Worm (Caenorhabditis elegans) whole organism, L4 larva: ENCODE results near the gene vamp-8.

Experiments
- F10B5.3 ChIP-seq: sonication (generic microtip); optimal IDR thresholded peaks from 2 replicates; lab custom pipeline; 2016; ENCODE audit warnings: mild to moderate bottlenecking, missing genetic modification characterization, missing compliant biosample characterization
- F37D6.2 ChIP-seq: sonication (generic microtip); optimal IDR thresholded peaks from 2 replicates; lab custom pipeline; 2016; ENCODE audit warnings: mild to moderate bottlenecking, missing genetic modification characterization, missing compliant biosample characterization
- F44E2.7 ChIP-seq: fragments of 200-800 bp; sonication (Bioruptor generic); IDR thresholded peaks from 2 replicates; pipeline ENCODE4 v2.1.2; 2022; ENCODE audit warnings: missing genetic modification characterization, missing compliant biosample characterization
- T20F7.1 ChIP-seq: fragments of 200-800 bp; sonication (Bioruptor generic); optimal IDR thresholded peaks from 2 replicates; lab custom pipeline; 2018; ENCODE audit warnings: mild to moderate bottlenecking, missing genetic modification characterization, missing compliant biosample characterization
- Y75B8A.6 ChIP-seq: fragments of 200-800 bp; sonication (Bioruptor generic); IDR thresholded peaks from 2 replicates; pipeline ENCODE4 v1.3.6; 2022; ENCODE audit warnings: missing genetic modification reagents, missing genetic modification characterization, missing compliant biosample characterization
- aha-1 ChIP-seq: fragments of 150-350 bp; peaks from one replicate; lab custom pipeline; 2014; ENCODE audit warnings: missing biosample characterization, missing genetic modification characterization
- ama-1 ChIP-seq: fragments of 150-350 bp; optimal IDR thresholded peaks from 2 replicates; lab custom pipeline; 2014; ENCODE audit warnings: inconsistent platforms, mixed read lengths
- attf-4 ChIP-seq: sonication (generic microtip); optimal IDR thresholded peaks from 3 replicates; lab custom pipeline; 2017; ENCODE audit warnings: missing biosample characterization, missing genetic modification characterization
- ceh-20 ChIP-seq: fragments of 200-800 bp; sonication (Bioruptor generic); IDR thresholded peaks from 2 replicates; pipeline ENCODE4 v1.3.6; 2022; ENCODE audit warnings: missing genetic modification reagents, missing genetic modification characterization, missing compliant biosample characterization
- ceh-44 ChIP-seq: fragments of 200-800 bp; sonication (Bioruptor generic); IDR thresholded peaks from 2 replicates; pipeline ENCODE4 v1.3.6; 2022; ENCODE audit warnings: missing genetic modification reagents, missing genetic modification characterization, missing compliant biosample characterization
- ces-1 ChIP-seq: fragments of 150-350 bp; sonication (generic microtip); optimal IDR thresholded peaks from 4 replicates; lab custom pipeline; 2014; ENCODE audit warnings: missing biosample characterization, missing genetic modification reagents, missing genetic modification characterization
- daf-16 ChIP-seq, 3 experiments: sonication (generic microtip); optimal IDR thresholded peaks; 2 replicates each; lab custom pipeline; 2016 to 2017; ENCODE audit warnings: missing genetic modification characterization in 3 of 3, missing genetic modification reagents in 3 of 3, mild to moderate bottlenecking in 2 of 3, missing compliant biosample characterization in 2 of 3, missing biosample characterization in 1 of 3, moderate library complexity in 1 of 3
- egl-27 ChIP-seq: sonication (generic microtip); optimal IDR thresholded peaks from 3 replicates; lab custom pipeline; 2017; ENCODE audit warnings: missing biosample characterization, missing genetic modification reagents, missing genetic modification characterization
- fos-1 ChIP-seq: fragments of 150-350 bp; optimal IDR thresholded peaks from 2 replicates; lab custom pipeline; 2014; ENCODE audit warnings: missing biosample characterization, missing genetic modification characterization
- hlh-11 ChIP-seq: fragments of 200-800 bp; sonication (Bioruptor generic); optimal IDR thresholded peaks from 2 replicates; lab custom pipeline; 2018; ENCODE audit warnings: mild to moderate bottlenecking, missing genetic modification characterization, missing compliant biosample characterization
- hlh-30 ChIP-seq: sonication (generic microtip); optimal IDR thresholded peaks from 2 replicates; lab custom pipeline; 2017; ENCODE audit warnings: antibody characterized with exemption, mild to moderate bottlenecking, missing genetic modification characterization, missing compliant biosample characterization; ENCODE audit not compliant: insufficient read depth
- jun-1 ChIP-seq: fragments of 150-350 bp; optimal IDR thresholded peaks from 2 replicates; lab custom pipeline; 2014; ENCODE audit warnings: missing biosample characterization, missing genetic modification reagents, missing genetic modification characterization
- lim-7 ChIP-seq: fragments of 200-800 bp; sonication (Bioruptor generic); IDR thresholded peaks from 2 replicates; pipeline ENCODE4 v1.3.6; 2022; ENCODE audit warnings: missing genetic modification characterization, missing compliant biosample characterization
- lin-1 ChIP-seq: fragments of 200-800 bp; sonication (Bioruptor generic); IDR thresholded peaks from 2 replicates; pipeline ENCODE4 v1.3.6; 2022; ENCODE audit warnings: missing genetic modification reagents, missing genetic modification characterization, missing compliant biosample characterization
- lin-13 ChIP-seq: fragments of 150-350 bp; optimal IDR thresholded peaks from 2 replicates; lab custom pipeline; 2014; ENCODE audit warnings: missing biosample characterization, missing genetic modification reagents, missing genetic modification characterization
- lin-29 ChIP-seq: fragments of 200-800 bp; sonication (Bioruptor generic); IDR thresholded peaks from 2 replicates; pipeline ENCODE4 v1.3.6; 2022; ENCODE audit warnings: missing genetic modification reagents, missing genetic modification characterization, missing compliant biosample characterization
- lsy-2 ChIP-seq, 2 experiments: fragments of 150-350 bp in 1 of 2; sonication (generic microtip) in 1 of 2; optimal IDR thresholded peaks; 2 replicates each; lab custom pipeline; 2014 to 2017; ENCODE audit warnings: missing biosample characterization in 2 of 2, missing genetic modification characterization in 2 of 2
- madf-5 ChIP-seq, 2 experiments: fragments of 200-800 bp; sonication (Bioruptor generic); IDR thresholded peaks; 2 replicates each; pipeline ENCODE4 v1.3.6; 2022; ENCODE audit warnings: missing compliant biosample characterization in 2 of 2, missing genetic modification characterization in 2 of 2
- mdl-1 ChIP-seq, 2 experiments: fragments of 150-350 bp in 1 of 2; sonication (generic microtip) in 1 of 2; optimal IDR thresholded peaks; 2 replicates each; lab custom pipeline; 2014 to 2017; ENCODE audit warnings: missing biosample characterization in 2 of 2, missing genetic modification characterization in 2 of 2
- mdt-29 ChIP-seq: fragments of 200-800 bp; sonication (Bioruptor generic); IDR thresholded peaks from 2 replicates; pipeline ENCODE4 v1.3.6; 2022; ENCODE audit warnings: missing genetic modification reagents, missing genetic modification characterization, missing compliant biosample characterization
- mxl-2 ChIP-seq: fragments of 200-800 bp; sonication (Bioruptor generic); conservative IDR thresholded peaks from 2 replicates; pipeline ENCODE4 v1.3.6; 2022; ENCODE audit warnings: missing genetic modification reagents, missing genetic modification characterization, missing compliant biosample characterization
- mxl-3 ChIP-seq: fragments of 200-800 bp; sonication (Bioruptor generic); optimal IDR thresholded peaks from 2 replicates; lab custom pipeline; 2018; ENCODE audit warnings: mild to moderate bottlenecking, missing genetic modification characterization, missing compliant biosample characterization
- nhr-11 ChIP-seq: fragments of 150-350 bp; optimal IDR thresholded peaks from 2 replicates; lab custom pipeline; 2014; ENCODE audit warnings: missing biosample characterization, missing genetic modification characterization
- nhr-25 ChIP-seq: sonication (generic microtip); optimal IDR thresholded peaks from 2 replicates; lab custom pipeline; 2017; ENCODE audit warnings: missing genetic modification characterization, mild to moderate bottlenecking, missing compliant biosample characterization, antibody characterized with exemption, moderate library complexity, borderline replicate concordance; ENCODE audit not compliant: insufficient read depth
- nhr-28 ChIP-seq: fragments of 150-350 bp; optimal IDR thresholded peaks from 2 replicates; lab custom pipeline; 2014; ENCODE audit warnings: missing biosample characterization, missing genetic modification characterization
- nhr-48 ChIP-seq: sonication (generic microtip); optimal IDR thresholded peaks from 2 replicates; lab custom pipeline; 2016; ENCODE audit warnings: mild to moderate bottlenecking, missing genetic modification characterization, missing compliant biosample characterization
- nhr-77 ChIP-seq: fragments of 150-350 bp; optimal IDR thresholded peaks from 2 replicates; lab custom pipeline; 2014; ENCODE audit warnings: missing biosample characterization, missing genetic modification characterization
- saeg-2 ChIP-seq: fragments of 200-800 bp; sonication (Bioruptor generic); IDR thresholded peaks from 2 replicates; pipeline ENCODE4 v1.3.6; 2022; ENCODE audit warnings: missing genetic modification reagents, missing genetic modification characterization, missing compliant biosample characterization
- sdz-12 ChIP-seq: fragments of 200-800 bp; sonication (Bioruptor generic); optimal IDR thresholded peaks from 2 replicates; lab custom pipeline; 2018; ENCODE audit warnings: mild to moderate bottlenecking, missing genetic modification characterization, missing compliant biosample characterization
- set-16 ChIP-seq: fragments of 200-800 bp; sonication (Bioruptor generic); IDR thresholded peaks from 2 replicates; pipeline ENCODE4 v1.3.6; 2022; ENCODE audit warnings: missing genetic modification reagents, missing genetic modification characterization, missing compliant biosample characterization
- skn-1 ChIP-seq: fragments of 150-350 bp; optimal IDR thresholded peaks from 2 replicates; lab custom pipeline; 2014; ENCODE audit warnings: missing biosample characterization, missing genetic modification characterization
- snpc-1.2 ChIP-seq: fragments of 200-800 bp; sonication (Bioruptor generic); IDR thresholded peaks from 2 replicates; pipeline ENCODE4 v1.3.6; 2022; ENCODE audit warnings: missing genetic modification reagents, missing genetic modification characterization, missing compliant biosample characterization
- snpc-4 ChIP-seq: fragments of 150-350 bp; optimal IDR thresholded peaks from 2 replicates; lab custom pipeline; 2014; ENCODE audit warnings: missing biosample characterization, missing genetic modification characterization
- tra-1 ChIP-seq: fragments of 200-800 bp; sonication (Bioruptor generic); IDR thresholded peaks from 2 replicates; pipeline ENCODE4 v1.3.6; 2022; ENCODE audit warnings: missing genetic modification reagents, missing genetic modification characterization, missing compliant biosample characterization
- unc-39 ChIP-seq: sonication (generic microtip); optimal IDR thresholded peaks from 2 replicates; lab custom pipeline; 2017; ENCODE audit warnings: missing biosample characterization, missing genetic modification characterization
- ztf-7 ChIP-seq: fragments of 150-350 bp; optimal IDR thresholded peaks from 2 replicates; lab custom pipeline; 2014; ENCODE audit warnings: missing biosample characterization, missing genetic modification characterization

The vamp-8 gene

DNA sequence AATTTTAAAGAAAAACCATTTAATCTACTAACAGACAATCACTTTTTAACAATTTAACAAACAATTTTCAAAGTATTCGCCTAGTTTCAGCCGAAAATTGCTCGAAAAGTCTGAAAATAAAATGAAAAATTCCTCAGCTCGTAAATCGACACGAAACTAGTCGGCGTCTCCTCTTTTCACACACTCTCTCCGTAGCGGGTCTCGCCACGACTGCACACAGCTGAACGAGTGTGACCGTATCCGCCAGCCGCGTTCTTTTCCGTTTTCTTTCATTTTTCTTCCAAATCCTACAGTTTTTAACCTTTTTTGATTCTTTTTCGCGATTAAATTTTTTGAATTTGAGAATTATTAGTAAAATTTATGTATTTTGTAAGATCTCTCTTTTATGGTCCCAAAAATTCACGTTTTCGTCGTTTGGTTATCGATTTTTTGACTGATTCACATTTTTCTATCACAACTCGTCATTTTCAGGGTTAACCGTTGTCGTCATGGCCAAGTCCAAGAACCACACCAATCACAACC, 16.8 kb upstream of the vamp-8 start, which contains the start of gene rpl-29 (continued):
- TF ChIP-seq hlh-30 (tag; lab: Kevin White, UChicago) (peak; percentile 90), skn-1 (no peak), ceh-44 (GFP tag; lab: Robert Waterston, UW) (no peak), nhr-25 (tag; lab: Kevin White, UChicago) (peak; percentile 65), ama-1 (lab: Kevin White, UChicago) (no peak), mxl-2 (GFP tag; lab: Robert Waterston, UW) (no peak), ceh-20 (0 out of 2 replicates have a peak, but pooled peaks have one; percentile 43), mdt-29 (peak; percentile 88), aha-1 (tag; lab: Kevin White, UChicago) (peak; percentile 91), ztf-7 (tag; lab: Kevin White, UChicago) (peak; percentile 90), sdz-12 (no peak), F44E2.7 (GFP tag; lab: Robert Waterston, UW) (no peak), unc-39 (tag; lab: Kevin White, UChicago) (no peak), F37D6.2 (tag; lab: Kevin White, UChicago) (peak; percentile 22), fos-1 (no peak), lin-13 (GFP tag; lab: Kevin White, UChicago) (peak; percentile 57), T20F7.1 (GFP tag; lab: Kevin White, UChicago) (peak; percentile 61), daf-16 (GFP tag; optimal IDR thresholded peaks at IDR 0.05; lab: Kevin White, UChicago) (no peak), daf-16 (tag; optimal IDR thresholded peaks at IDR 0.05; lab: Kevin White, UChicago) (peak; percentile 63), saeg-2 (GFP tag; lab: Robert Waterston, UW) (no peak), set-16 (GFP tag; lab: Robert Waterston, UW) (no peak), lin-1 (GFP tag; lab: Robert Waterston, UW) (peak; percentile 63; the same call in 1 of the 2 replicates), lin-29 (GFP tag; lab: Robert Waterston, UW) (peak; percentile 45; the same call in 1 of the 2 replicates), Y75B8A.6 (GFP tag; lab: Robert Waterston, UW) (no peak)

- TF ChIP-seq F10B5.3 (tag; lab: Kevin White, UChicago) (no peak), lsy-2 (tag; optimal IDR thresholded peaks at IDR 0.05; lab: Kevin White, UChicago) (peak in 1 of 2 experiments; percentile 31), nhr-11 (tag; lab: Kevin White, UChicago) (peak; percentile 61), hlh-11 (tag; lab: Kevin White, UChicago) (peak; percentile 58), attf-4 (tag; lab: Kevin White, UChicago) (no peak), mxl-3 (GFP tag; lab: Kevin White, UChicago) (peak; percentile 43), tra-1 (GFP tag; lab: Robert Waterston, UW) (peak; percentile 50; the same call in 1 of the 2 replicates), nhr-48 (tag; lab: Kevin White, UChicago) (no peak), mdl-1 (tag; optimal IDR thresholded peaks at IDR 0.05; lab: Kevin White, UChicago) (peak in 1 of 2 experiments; percentile 55), ces-1 (GFP tag; lab: Kevin White, UChicago) (no peak), hlh-30 (tag; lab: Kevin White, UChicago) (peak; percentile 91)
Measured at ce11 chrIV:13880803-13881202, 15.8 kb upstream of the vamp-8 start.

- TF ChIP-seq Y75B8A.6 (GFP tag; lab: Robert Waterston, UW) (no peak), nhr-77 (tag; lab: Kevin White, UChicago) (no peak), sdz-12 (no peak), snpc-4 (tag; lab: Kevin White, UChicago) (no peak), snpc-1.2 (no peak), nhr-11 (tag; lab: Kevin White, UChicago) (no peak), F10B5.3 (tag; lab: Kevin White, UChicago) (no peak), jun-1 (tag; lab: Kevin White, UChicago) (no peak), mxl-2 (GFP tag; lab: Robert Waterston, UW) (no peak), ama-1 (lab: Kevin White, UChicago) (no peak), lim-7 (no peak), nhr-28 (tag; lab: Kevin White, UChicago) (no peak), egl-27 (no peak), madf-5 (GFP tag; IDR thresholded peaks at IDR 0.05; lab: Robert Waterston, UW) (no peak)
- TF ChIP-seq, all 104 proteins: peak for 0
Measured at ce11 chrIV:13880370-13880769, 15.4 kb upstream of the vamp-8 start.
